Fruit fly (Drosophila melanogaster) whole organism, embryonic: Measurements from ENCODE around the gene Lgr1.
A peak's percentile ranks its signal among the peaks of the same experiment; 100 is the strongest.

Experiments
- Atf3 ChIP-seq: fragments of 200-800 bp; sonication (Bioruptor generic); optimal IDR thresholded peaks from 3 replicates; lab custom pipeline; 2016; ENCODE audit warnings: missing biosample characterization, missing genetic modification characterization
- CG10209 ChIP-seq: fragments of 200-800 bp; sonication (Bioruptor generic); optimal IDR thresholded peaks from 3 replicates; lab custom pipeline; 2017; ENCODE audit warnings: missing biosample characterization, mild to moderate bottlenecking, missing genetic modification characterization, missing genetic modification reagents
- CG11696 ChIP-seq: fragments of 200-800 bp; sonication (Bioruptor generic); IDR thresholded peaks from 2 replicates; pipeline ENCODE4 v1.3.6; 2022; ENCODE audit warnings: missing biosample characterization, missing genetic modification characterization
- CG14014 ChIP-seq: fragments of 200-800 bp; sonication (Bioruptor generic); IDR thresholded peaks from 2 replicates; pipeline ENCODE4 v1.3.6; 2022; ENCODE audit warnings: missing biosample characterization, missing genetic modification characterization
- CG17361 ChIP-seq: fragments of 200-800 bp; sonication (Bioruptor generic); IDR thresholded peaks from 3 replicates; pipeline ENCODE4 v1.3.6; 2022; ENCODE audit warnings: missing biosample characterization, missing genetic modification characterization
- CG2116 ChIP-seq: fragments of 200-800 bp; sonication (Bioruptor generic); optimal IDR thresholded peaks from 3 replicates; lab custom pipeline; 2018; ENCODE audit warnings: missing biosample characterization, mild to moderate bottlenecking, missing genetic modification characterization
- CG3281 ChIP-seq: fragments of 200-800 bp; sonication (Bioruptor generic); optimal IDR thresholded peaks from 3 replicates; lab custom pipeline; 2017; ENCODE audit warnings: missing biosample characterization, mild to moderate bottlenecking, missing genetic modification characterization
- CG33557 ChIP-seq: fragments of 200-800 bp; sonication (Bioruptor generic); optimal IDR thresholded peaks from 2 replicates; lab custom pipeline; 2019; ENCODE audit warnings: missing biosample characterization, mild to moderate bottlenecking, missing genetic modification characterization, moderate library complexity
- CG6791 ChIP-seq: fragments of 200-800 bp; sonication (Bioruptor generic); IDR thresholded peaks from 3 replicates; pipeline ENCODE4 v1.3.6; 2022; ENCODE audit warnings: missing biosample characterization, missing genetic modification characterization; ENCODE audit not compliant: partially characterized antibody
- CG7839 ChIP-seq: fragments of 200-800 bp; sonication (Bioruptor generic); optimal IDR thresholded peaks from 3 replicates; lab custom pipeline; 2018; ENCODE audit warnings: missing biosample characterization, mild to moderate bottlenecking, missing genetic modification characterization, moderate library complexity
- CG8765 ChIP-seq: fragments of 200-800 bp; sonication (Bioruptor generic); IDR thresholded peaks from 2 replicates; pipeline ENCODE4 v1.3.6; 2022; ENCODE audit warnings: missing biosample characterization, missing genetic modification characterization
- CG8944 ChIP-seq: fragments of 200-800 bp; sonication (Bioruptor generic); optimal IDR thresholded peaks from 3 replicates; lab custom pipeline; 2016; ENCODE audit warnings: missing biosample characterization, missing genetic modification characterization
- CG9932 ChIP-seq: fragments of 200-800 bp; sonication (Bioruptor generic); IDR thresholded peaks from 2 replicates; pipeline ENCODE4 v1.3.6; 2022; ENCODE audit warnings: missing biosample characterization, missing genetic modification characterization
- D19A ChIP-seq: fragments of 200-800 bp; optimal IDR thresholded peaks from 3 replicates; lab custom pipeline; 2019; ENCODE audit warnings: missing biosample characterization, mild to moderate bottlenecking, missing genetic modification characterization, moderate library complexity
- Dek ChIP-seq: fragments of 200-800 bp; sonication (Bioruptor generic); optimal IDR thresholded peaks from 3 replicates; lab custom pipeline; 2019; ENCODE audit warnings: missing biosample characterization, mild to moderate bottlenecking, missing genetic modification characterization, moderate library complexity
- Drgx ChIP-seq: fragments of 200-800 bp; sonication (Bioruptor generic); IDR thresholded peaks from 2 replicates; pipeline ENCODE4 v1.3.6; 2022; ENCODE audit warnings: missing biosample characterization, missing genetic modification characterization
- Gug ChIP-seq: fragments of 200-800 bp; sonication (Bioruptor generic); IDR thresholded peaks from 4 replicates; pipeline ENCODE4 v1.3.6; 2022; ENCODE audit warnings: missing biosample characterization, missing genetic modification characterization
- H2.0 ChIP-seq: fragments of 200-800 bp; sonication (Bioruptor generic); IDR thresholded peaks from 2 replicates; pipeline ENCODE4 v1.3.6; 2022; ENCODE audit warnings: missing biosample characterization, missing genetic modification characterization
- MESR4 ChIP-seq: fragments of 200-800 bp; sonication (Bioruptor generic); optimal IDR thresholded peaks from 2 replicates; lab custom pipeline; 2018; ENCODE audit warnings: missing biosample characterization, mild to moderate bottlenecking, missing genetic modification characterization, moderate library complexity
- NfI ChIP-seq: fragments of 200-800 bp; sonication (Bioruptor generic); optimal IDR thresholded peaks from 3 replicates; lab custom pipeline; 2018; ENCODE audit warnings: missing biosample characterization, mild to moderate bottlenecking, missing genetic modification characterization, moderate library complexity
- Oaz ChIP-seq: fragments of 200-800 bp; sonication (Bioruptor generic); IDR thresholded peaks from 2 replicates; pipeline ENCODE4 v1.3.6; 2022; ENCODE audit warnings: missing biosample characterization, missing genetic modification characterization
- Sox100B ChIP-seq: fragments of 200-800 bp; sonication (Bioruptor generic); optimal IDR thresholded peaks from 3 replicates; lab custom pipeline; 2018; ENCODE audit warnings: missing biosample characterization, mild to moderate bottlenecking, missing genetic modification characterization
- bsh ChIP-seq, 2 experiments: fragments of 200-800 bp; sonication (Bioruptor generic); optimal IDR thresholded peaks; 2 replicates each; lab custom pipeline; 2017 to 2018; ENCODE audit warnings: mild to moderate bottlenecking in 2 of 2, missing biosample characterization in 2 of 2, missing genetic modification characterization in 2 of 2, moderate library complexity in 1 of 2
- cad ChIP-seq: fragments of >200 bp; optimal IDR thresholded peaks from 2 replicates; lab custom pipeline; 2017; ENCODE audit warnings: missing biosample characterization, missing genetic modification characterization
- chif ChIP-seq, 2 experiments: fragments of 200-800 bp; sonication (Bioruptor generic); optimal IDR thresholded peaks; 3 replicates each; lab custom pipeline; 2016; ENCODE audit warnings: missing biosample characterization in 2 of 2, missing genetic modification characterization in 2 of 2
- ci ChIP-seq: fragments of 200-800 bp; sonication (Bioruptor generic); IDR thresholded peaks from 3 replicates; pipeline ENCODE4 v1.3.6; 2022; ENCODE audit warnings: missing biosample characterization, missing genetic modification characterization
- corto ChIP-seq: fragments of 200-800 bp; sonication (Bioruptor generic); optimal IDR thresholded peaks from 2 replicates; lab custom pipeline; 2016; ENCODE audit warnings: missing biosample characterization, mild to moderate bottlenecking, missing genetic modification characterization, moderate library complexity
- danr ChIP-seq: fragments of 200-800 bp; sonication (Bioruptor generic); IDR thresholded peaks from 2 replicates; pipeline ENCODE4 v1.3.6; 2022; ENCODE audit warnings: missing biosample characterization, missing genetic modification characterization
- emc ChIP-seq: fragments of 200-800 bp; sonication (Bioruptor generic); optimal IDR thresholded peaks from 2 replicates; lab custom pipeline; 2016; ENCODE audit warnings: missing biosample characterization, missing genetic modification characterization
- eyg ChIP-seq: fragments of 200-800 bp; sonication (Bioruptor generic); optimal IDR thresholded peaks from 3 replicates; lab custom pipeline; 2016; ENCODE audit warnings: missing biosample characterization, missing genetic modification characterization
- fru ChIP-seq: fragments of >200 bp; optimal IDR thresholded peaks from 2 replicates; lab custom pipeline; 2017
- fu2 ChIP-seq: fragments of 200-800 bp; sonication (Bioruptor generic); optimal IDR thresholded peaks from 2 replicates; lab custom pipeline; 2016; ENCODE audit warnings: missing biosample characterization, missing genetic modification characterization
- gcm ChIP-seq: fragments of 200-800 bp; sonication (Bioruptor generic); optimal IDR thresholded peaks from 2 replicates; lab custom pipeline; 2019; ENCODE audit warnings: missing biosample characterization, mild to moderate bottlenecking, missing genetic modification characterization, moderate library complexity
- her ChIP-seq: fragments of 200-800 bp; sonication (Bioruptor generic); optimal IDR thresholded peaks from 2 replicates; lab custom pipeline; 2016; ENCODE audit warnings: missing biosample characterization, missing genetic modification characterization
- nom ChIP-seq: fragments of 200-800 bp; sonication (Bioruptor generic); optimal IDR thresholded peaks from 2 replicates; lab custom pipeline; 2017; ENCODE audit warnings: missing biosample characterization, missing genetic modification characterization, mild to moderate bottlenecking, moderate library complexity, missing genetic modification reagents
- pan ChIP-seq, 4 experiments: fragments of >200 bp in 3 of 4; fragments of 200-800 bp in 1 of 4; sonication (Bioruptor generic) in 1 of 4; optimal IDR thresholded peaks in 3 of 4; IDR thresholded peaks in 1 of 4; 2 replicates each; pipeline versions ENCODE4 v1.3.6 to Lab custom; 2017 to 2022; ENCODE audit warnings: missing biosample characterization in 2 of 4, missing genetic modification characterization in 2 of 4, mixed read lengths in 1 of 4
- pnt ChIP-seq: fragments of 200-800 bp; sonication (Bioruptor generic); optimal IDR thresholded peaks from 3 replicates; lab custom pipeline; 2016; ENCODE audit warnings: missing biosample characterization, missing genetic modification characterization
- psq ChIP-seq: fragments of 200-800 bp; sonication (Bioruptor generic); optimal IDR thresholded peaks from 2 replicates; lab custom pipeline; 2017; ENCODE audit warnings: missing biosample characterization, missing genetic modification characterization
- rib ChIP-seq: fragments of 200-800 bp; sonication (Bioruptor generic); IDR thresholded peaks from 2 replicates; pipeline ENCODE4 v1.3.6; 2022; ENCODE audit warnings: missing biosample characterization, missing genetic modification characterization
- ro ChIP-seq: fragments of 200-800 bp; sonication (Bioruptor generic); IDR thresholded peaks from 2 replicates; pipeline ENCODE4 v1.3.6; 2022; ENCODE audit warnings: missing biosample characterization, missing genetic modification characterization
- sc ChIP-seq, 3 experiments: fragments of >200 bp in 2 of 3; fragments of 200-800 bp in 1 of 3; sonication (Bioruptor generic) in 1 of 3; optimal IDR thresholded peaks; 2 replicates in 2 of 3; 3 replicates in 1 of 3; lab custom pipeline; 2017; ENCODE audit warnings: mild to moderate bottlenecking in 1 of 3, missing biosample characterization in 1 of 3, missing genetic modification characterization in 1 of 3, missing genetic modification reagents in 1 of 3
- sens ChIP-seq: fragments of 200-800 bp; sonication (Bioruptor generic); peaks from one replicate; lab custom pipeline; 2016; ENCODE audit warnings: missing biosample characterization, missing genetic modification characterization
- sug ChIP-seq: fragments of 200-800 bp; optimal IDR thresholded peaks from 2 replicates; lab custom pipeline; 2019; ENCODE audit warnings: missing biosample characterization, mild to moderate bottlenecking, missing genetic modification characterization, moderate library complexity
- tap ChIP-seq: fragments of 200-800 bp; optimal IDR thresholded peaks from 3 replicates; lab custom pipeline; 2019; ENCODE audit warnings: missing biosample characterization, mild to moderate bottlenecking, missing genetic modification characterization, moderate library complexity

Gene Lgr1

dm6 chr3R:17701131-17701593, 24.4 kb upstream of the Lgr1 start (continued):
- TF ChIP-seq sens (GFP tag; lab: Kevin White, UChicago) (peak; percentile 83), CG14014 (no peak), rib (GFP tag; lab: Robert Waterston, UW) (peak; percentile 99), tap (tag; lab: Kevin White, UChicago) (no peak), Atf3 (GFP tag; lab: Kevin White, UChicago) (no peak), CG33557 (GFP tag; lab: Kevin White, UChicago) (no peak), her (GFP tag; lab: Kevin White, UChicago) (no peak), chif (GFP tag; optimal IDR thresholded peaks at IDR 0.05; lab: Kevin White, UChicago) (no peak), ro (no peak), sug (peak; percentile 7)

dm6 chr3R:17701971-17702845, 23.4 kb upstream of the Lgr1 start:
- TF ChIP-seq pan (optimal IDR thresholded peaks at IDR 0.05; lab: Kevin White, UChicago) (no peak), pan (GFP tag; optimal IDR thresholded peaks at IDR 0.05 in 1 of 2, IDR thresholded peaks at IDR 0.05 in 1 of 2) (no peak), bsh (GFP tag; optimal IDR thresholded peaks at IDR 0.05; lab: Kevin White, UChicago) (peak in 1 of 2 experiments; percentile 62), CG17361 (GFP tag; lab: Robert Waterston, UW) (no peak), psq (peak; percentile 10), Drgx (GFP tag; lab: Robert Waterston, UW) (peak; percentile 55; the same call in 1 of the 2 replicates), nom (GFP tag; lab: Kevin White, UChicago) (peak; percentile 33), gcm (GFP tag; lab: Kevin White, UChicago) (peak; percentile 59), corto (peak; percentile 21), MESR4 (GFP tag; lab: Kevin White, UChicago) (no peak), fru (lab: Kevin White, UChicago) (no peak), CG8765 (no peak), Oaz (GFP tag; lab: Robert Waterston, UW) (no peak), cad (peak; percentile 35), D19A (tag; lab: Kevin White, UChicago) (peak; percentile 59)

dm6 chr3R:17703024-17703690, 22.4 kb upstream of the Lgr1 start:
- TF ChIP-seq CG11696 (GFP tag; lab: Robert Waterston, UW) (no peak), CG2116 (no peak), CG3281 (GFP tag; lab: Kevin White, UChicago) (no peak), sens (GFP tag; lab: Kevin White, UChicago) (peak; percentile 83), CG8944 (GFP tag; lab: Kevin White, UChicago) (no peak), Gug (GFP tag; lab: Robert Waterston, UW) (no peak), fu2 (no peak), Sox100B (GFP tag; lab: Kevin White, UChicago) (peak; percentile 27), ci (peak; percentile 49; the same call in 1 of the 3 replicates), Oaz (GFP tag; lab: Robert Waterston, UW) (no peak), eyg (GFP tag; lab: Kevin White, UChicago) (no peak), NfI (GFP tag; lab: Kevin White, UChicago) (no peak), pan (optimal IDR thresholded peaks at IDR 0.05; lab: Kevin White, UChicago) (no peak), pan (GFP tag; optimal IDR thresholded peaks at IDR 0.05 in 1 of 2, IDR thresholded peaks at IDR 0.05 in 1 of 2) (no peak), H2.0 (GFP tag; lab: Robert Waterston, UW) (no peak), Drgx (GFP tag; lab: Robert Waterston, UW) (peak; percentile 94), CG6791 (GFP tag; lab: Robert Waterston, UW) (0 out of 3 replicates have a peak, but pooled peaks have one; percentile 20), Dek (tag; lab: Kevin White, UChicago) (no peak), CG10209 (GFP tag; lab: Kevin White, UChicago) (no peak), pnt (GFP tag; lab: Kevin White, UChicago) (no peak), CG7839 (tag; lab: Kevin White, UChicago) (peak; percentile 36), danr (no peak), sc (optimal IDR thresholded peaks at IDR 0.05; lab: Kevin White, UChicago) (no peak), sc (GFP tag; optimal IDR thresholded peaks at IDR 0.05; lab: Kevin White, UChicago) (no peak), CG9932 (GFP tag; lab: Robert Waterston, UW) (no peak), emc (GFP tag; lab: Kevin White, UChicago) (no peak)
